Worm (Caenorhabditis elegans) whole organism, midembryonic: ENCODE measurements around the gene ndua-1.

ENCODE experiments used
- T22C8.4 ChIP-seq: fragments of 200-800 bp; sonication (Bioruptor generic); IDR thresholded peaks from 2 replicates; pipeline ENCODE4 v1.3.6; 2022; ENCODE audit warnings: missing genetic modification characterization, missing compliant biosample characterization
- flt-1 ChIP-seq: fragments of 200-800 bp; sonication (Bioruptor generic); IDR thresholded peaks from 2 replicates; pipeline ENCODE4 v1.3.6; 2022; ENCODE audit warnings: missing genetic modification characterization, missing compliant biosample characterization
- klf-2 ChIP-seq: fragments of 200-800 bp; sonication (Bioruptor generic); conservative IDR thresholded peaks from 2 replicates; pipeline ENCODE4 v1.3.6; 2022; ENCODE audit warnings: missing genetic modification reagents, missing genetic modification characterization, missing compliant biosample characterization

- TF ChIP-seq klf-2 (GFP tag; lab: Robert Waterston, UW) (no peak), flt-1 (GFP tag; lab: Robert Waterston, UW) (no peak), T22C8.4 (GFP tag; lab: Robert Waterston, UW) (no peak)
These were observed 14.7 kb upstream of the ndua-1 start for ce11 chrV:20866406-20866805.
